Worm (Caenorhabditis elegans) whole organism, early embryonic: ENCODE measurements around the gene gst-6.
"Not testable (repeated sequence)": the region's sequence is repeated elsewhere in the genome, so short reads cannot be mapped to it uniquely, and the experiment has no call there.

Source experiments
- B0310.2 ChIP-seq: sonication (generic microtip); optimal IDR thresholded peaks from 2 replicates; lab custom pipeline; 2016; ENCODE audit warnings: mild to moderate bottlenecking, missing genetic modification characterization, missing compliant biosample characterization
- F13C5.2 ChIP-seq: sonication (generic microtip); optimal IDR thresholded peaks from 2 replicates; lab custom pipeline; 2017; ENCODE audit warnings: mild to moderate bottlenecking, missing genetic modification characterization, inconsistent platforms, missing compliant biosample characterization
- aly-1 ChIP-seq: sonication (generic microtip); optimal IDR thresholded peaks from 2 replicates; lab custom pipeline; 2016; ENCODE audit warnings: missing genetic modification characterization, missing compliant biosample characterization
- ama-1 ChIP-seq: fragments of 150-350 bp; optimal IDR thresholded peaks from 2 replicates; lab custom pipeline; 2014
- ceh-13 ChIP-seq: fragments of 200-800 bp; sonication (Bioruptor generic); optimal IDR thresholded peaks from 2 replicates; lab custom pipeline; 2018; ENCODE audit warnings: mild to moderate bottlenecking, missing genetic modification characterization, missing compliant biosample characterization
- ceh-36 ChIP-seq: sonication (generic microtip); optimal IDR thresholded peaks from 2 replicates; lab custom pipeline; 2016; ENCODE audit warnings: missing genetic modification characterization, inconsistent platforms, missing compliant biosample characterization
- ets-7 ChIP-seq: sonication (generic microtip); optimal IDR thresholded peaks from 2 replicates; lab custom pipeline; 2016; ENCODE audit warnings: missing genotype, missing genetic modification characterization, missing compliant biosample characterization
- flt-1 ChIP-seq: fragments of 200-800 bp; sonication (Bioruptor generic); IDR thresholded peaks from 2 replicates; pipeline ENCODE4 v1.3.6; 2022; ENCODE audit warnings: missing genetic modification characterization, missing compliant biosample characterization
- hmbx-1 ChIP-seq: sonication (generic microtip); optimal IDR thresholded peaks from 2 replicates; lab custom pipeline; 2016; ENCODE audit warnings: mild to moderate bottlenecking, missing genetic modification characterization, missing compliant biosample characterization
- hmg-4 ChIP-seq: fragments of 200-800 bp; sonication (Bioruptor generic); optimal IDR thresholded peaks from 2 replicates; lab custom pipeline; 2018; ENCODE audit warnings: mild to moderate bottlenecking, missing genetic modification characterization, missing compliant biosample characterization
- hnd-1 ChIP-seq: sonication (generic microtip); optimal IDR thresholded peaks from 2 replicates; lab custom pipeline; 2016; ENCODE audit warnings: missing genetic modification characterization, missing compliant biosample characterization
- pes-1 ChIP-seq: fragments of 200-800 bp; sonication (Bioruptor generic); IDR thresholded peaks from 2 replicates; pipeline ENCODE4 v1.3.6; 2022; ENCODE audit warnings: missing genetic modification reagents, missing genetic modification characterization, missing compliant biosample characterization
- scrt-1 ChIP-seq: fragments of 200-800 bp; sonication (Bioruptor generic); IDR thresholded peaks from 2 replicates; pipeline ENCODE4 v1.3.6; 2022; ENCODE audit warnings: missing genetic modification characterization, missing compliant biosample characterization
- sea-1 ChIP-seq: fragments of 200-800 bp; sonication (Bioruptor generic); conservative IDR thresholded peaks from 2 replicates; pipeline ENCODE4 v1.3.6; 2022; ENCODE audit warnings: missing genetic modification characterization, missing compliant biosample characterization
- tbx-11 ChIP-seq: fragments of 200-800 bp; sonication (Bioruptor generic); IDR thresholded peaks from 2 replicates; pipeline ENCODE4 v1.3.6; 2022; ENCODE audit warnings: missing genetic modification characterization, missing compliant biosample characterization
- tbx-37 ChIP-seq: fragments of 200-800 bp; sonication (Bioruptor generic); conservative IDR thresholded peaks from 2 replicates; pipeline ENCODE4 v1.3.6; 2022; ENCODE audit warnings: missing genetic modification reagents, missing genetic modification characterization, missing compliant biosample characterization
- tra-4 ChIP-seq: sonication (generic microtip); optimal IDR thresholded peaks from 2 replicates; lab custom pipeline; 2017; ENCODE audit warnings: missing genetic modification characterization, missing compliant biosample characterization

The gst-6 gene

ce11 chrII:4905883-4906282, 26.2 kb downstream of the gst-6 start:
- no peak for TF ChIP-seq hmbx-1 (tag; lab: Kevin White, UChicago)
- no peak for TF ChIP-seq scrt-1 (GFP tag; lab: Robert Waterston, UW)
- TF ChIP-seq ets-7 (tag; lab: Kevin White, UChicago) = no peak
- TF ChIP-seq flt-1 (GFP tag; lab: Robert Waterston, UW) = no peak
- no peak for TF ChIP-seq F13C5.2
- no peak for TF ChIP-seq aly-1 (tag; lab: Kevin White, UChicago)
- no peak for TF ChIP-seq ama-1 (lab: Kevin White, UChicago)
- no peak for TF ChIP-seq ceh-13 (GFP tag; lab: Kevin White, UChicago)
- TF ChIP-seq B0310.2 = no peak

ce11 chrII:4908160-4908559, 28.5 kb downstream of the gst-6 start:
- TF ChIP-seq ama-1 (lab: Kevin White, UChicago) (no peak), F13C5.2 (no peak), flt-1 (GFP tag; lab: Robert Waterston, UW) (no peak), aly-1 (tag; lab: Kevin White, UChicago) (no peak), hnd-1 (tag; lab: Kevin White, UChicago) (no peak), ets-7 (tag; lab: Kevin White, UChicago) (no peak), ceh-36 (tag; lab: Kevin White, UChicago) (no peak), tra-4 (tag; lab: Kevin White, UChicago) (no peak), ceh-13 (GFP tag; lab: Kevin White, UChicago) (no peak), B0310.2 (no peak), tbx-37 (GFP tag; lab: Robert Waterston, UW) (no peak), pes-1 (GFP tag; lab: Robert Waterston, UW) (no peak), tbx-11 (GFP tag; lab: Robert Waterston, UW) (no peak), hmg-4 (GFP tag; lab: Kevin White, UChicago) (no peak), hmbx-1 (tag; lab: Kevin White, UChicago) (no peak)

- TF ChIP-seq hnd-1 (tag; lab: Kevin White, UChicago) (no peak), B0310.2 (no peak), sea-1 (GFP tag; lab: Robert Waterston, UW) (no peak), hmg-4 (GFP tag; lab: Kevin White, UChicago) (no peak), scrt-1 (GFP tag; lab: Robert Waterston, UW) (no peak), tbx-11 (GFP tag; lab: Robert Waterston, UW) (no peak), tbx-37 (GFP tag; lab: Robert Waterston, UW) (no peak), ama-1 (lab: Kevin White, UChicago) (no peak), aly-1 (tag; lab: Kevin White, UChicago) (no peak), ceh-13 (GFP tag; lab: Kevin White, UChicago) (no peak), F13C5.2 (no peak), flt-1 (GFP tag; lab: Robert Waterston, UW) (no peak), ceh-36 (tag; lab: Kevin White, UChicago) (no peak), tra-4 (tag; lab: Kevin White, UChicago) (no peak), pes-1 (GFP tag; lab: Robert Waterston, UW) (no peak), ets-7 (tag; lab: Kevin White, UChicago) (no peak)
Observed at ce11 chrII:4914214-4914613, 34.5 kb downstream of the gst-6 start, which contains the start of gene R05F9.11. Gene R05F9.11 (minus strand): TSS chrII:4914218.

- TF ChIP-seq tbx-11 (GFP tag; lab: Robert Waterston, UW) = no peak
- no peak for TF ChIP-seq hmbx-1 (tag; lab: Kevin White, UChicago)
- TF ChIP-seq F13C5.2 = no peak
Observed at ce11 chrII:4915572-4915971, 35.9 kb downstream of the gst-6 start.

ce11 chrII:4916462-4916861, 36.8 kb downstream of the gst-6 start, which contains the start of gene msp-31:
Gene msp-31 (minus strand): TSS chrII:4916562.
- TF ChIP-seq ceh-36 (tag; lab: Kevin White, UChicago); ceh-13 (GFP tag; lab: Kevin White, UChicago); scrt-1 (GFP tag; lab: Robert Waterston, UW): not testable (repeated sequence)

ce11 chrII:4918501-4919021, 38.9 kb downstream of the gst-6 start:
- TF ChIP-seq pes-1 (GFP tag; lab: Robert Waterston, UW) (no peak), hnd-1 (tag; lab: Kevin White, UChicago) (no peak), flt-1 (GFP tag; lab: Robert Waterston, UW) (no peak)

- no peak for TF ChIP-seq hmg-4 (GFP tag; lab: Kevin White, UChicago)
- TF ChIP-seq ceh-36 (tag; lab: Kevin White, UChicago) = no peak
- TF ChIP-seq tbx-37 (GFP tag; lab: Robert Waterston, UW) = no peak
- no peak for TF ChIP-seq flt-1 (GFP tag; lab: Robert Waterston, UW)
- no peak for TF ChIP-seq tra-4 (tag; lab: Kevin White, UChicago)
- no peak for TF ChIP-seq pes-1 (GFP tag; lab: Robert Waterston, UW)
Observed at ce11 chrII:4920608-4921007, 40.9 kb downstream of the gst-6 start.

- TF ChIP-seq tbx-11 (GFP tag; lab: Robert Waterston, UW) (no peak), ceh-13 (GFP tag; lab: Kevin White, UChicago) (no peak), scrt-1 (GFP tag; lab: Robert Waterston, UW) (no peak), sea-1 (GFP tag; lab: Robert Waterston, UW) (no peak), tbx-37 (GFP tag; lab: Robert Waterston, UW) (no peak), ets-7 (tag; lab: Kevin White, UChicago) (no peak), hmg-4 (GFP tag; lab: Kevin White, UChicago) (no peak), aly-1 (tag; lab: Kevin White, UChicago) (no peak), F13C5.2 (no peak), pes-1 (GFP tag; lab: Robert Waterston, UW) (no peak), flt-1 (GFP tag; lab: Robert Waterston, UW) (no peak), hmbx-1 (tag; lab: Kevin White, UChicago) (no peak), B0310.2 (no peak), ama-1 (lab: Kevin White, UChicago) (no peak), hnd-1 (tag; lab: Kevin White, UChicago) (no peak), tra-4 (tag; lab: Kevin White, UChicago) (no peak), ceh-36 (tag; lab: Kevin White, UChicago) (no peak)
Observed at ce11 chrII:4924729-4925128, 45.0 kb downstream of the gst-6 start.
